Worm (Caenorhabditis elegans): ENCODE measurements around the gene srz-9.

srz-9 gene

DNA sequence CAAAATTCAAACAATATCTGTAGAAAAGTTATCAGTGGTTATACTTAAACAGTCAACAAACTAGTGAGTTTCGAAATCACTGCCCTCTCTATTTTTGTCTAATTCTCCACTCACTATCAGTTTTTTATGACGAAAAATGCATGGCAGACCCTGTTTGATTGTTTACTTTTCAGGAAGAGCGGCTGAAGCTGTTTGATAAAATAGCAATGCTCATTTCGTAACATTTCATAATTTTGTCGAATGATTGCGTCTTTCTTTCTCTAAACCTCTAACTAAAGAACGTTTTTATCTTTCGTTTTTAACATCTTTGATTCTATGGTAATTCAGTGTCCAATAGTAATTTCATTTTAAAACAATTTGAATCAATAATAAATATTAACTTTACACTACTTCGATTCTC, 15.4 kb downstream of the srz-9 start (continued):
- TF ChIP-seq F23B12.7 (tag; optimal IDR thresholded peaks at IDR 0.05; ENCODE audit: insufficient read depth) (peak; percentile 17), bed-1 (GFP tag; IDR thresholded peaks at IDR 0.05) (no peak), tbp1 (GFP tag; optimal IDR thresholded peaks at IDR 0.05) (peak; percentile 35), snpc-1.3 (tag; optimal IDR thresholded peaks at IDR 0.05; ENCODE audit: insufficient read depth) (no peak), hrde-1 (tag; optimal IDR thresholded peaks at IDR 0.05; ENCODE audit: borderline replicate concordance) (no peak), hsf-1 (GFP tag; IDR thresholded peaks at IDR 0.05) (no peak), sea-2 (GFP tag; IDR thresholded peaks at IDR 0.05) (no peak), madf-6 (GFP tag; IDR thresholded peaks at IDR 0.05) (no peak), nhr-90 (tag; optimal IDR thresholded peaks at IDR 0.05) (peak; percentile 46), F52B5.7 (tag; optimal IDR thresholded peaks at IDR 0.05) (no peak), chd-7 (tag; optimal IDR thresholded peaks at IDR 0.05) (no peak), xnd-1 (tag; optimal IDR thresholded peaks at IDR 0.05) (no peak), mxl-1 (tag; optimal IDR thresholded peaks at IDR 0.05) (no peak), C17E4.6 (GFP tag; IDR thresholded peaks at IDR 0.05) (no peak), T07F8.4 (tag; optimal IDR thresholded peaks at IDR 0.05) (no peak), attf-3 (GFP tag; conservative IDR thresholded peaks at IDR 0.05) (no peak), ekl-4 (GFP tag; IDR thresholded peaks at IDR 0.05) (no peak), madf-10 (tag; optimal IDR thresholded peaks at IDR 0.05) (no peak), dpl-1 (GFP tag; optimal IDR thresholded peaks at IDR 0.05) (no peak), D2030.7 (GFP tag; IDR thresholded peaks at IDR 0.05) (no peak), K12H6.12 (tag; optimal IDR thresholded peaks at IDR 0.05) (no peak), hlh-26 (GFP tag; conservative IDR thresholded peaks at IDR 0.05) (no peak), attf-6 (GFP tag; IDR thresholded peaks at IDR 0.05) (no peak), lin-54 (GFP tag; optimal IDR thresholded peaks at IDR 0.05) (no peak), lsy-27 (tag; optimal IDR thresholded peaks at IDR 0.05; ENCODE audit: borderline replicate concordance, insufficient read depth) (no peak), mel-28 (tag; optimal IDR thresholded peaks at IDR 0.05; ENCODE audit: borderline replicate concordance) (no peak), lin-40 (tag; optimal IDR thresholded peaks at IDR 0.05) (peak; percentile 2), ztf-25 (GFP tag; IDR thresholded peaks at IDR 0.05) (no peak), nfya-1 (tag; optimal IDR thresholded peaks at IDR 0.05; ENCODE audit: borderline replicate concordance, insufficient read depth) (no peak), gei-17 (GFP tag; optimal IDR thresholded peaks at IDR 0.05) (no peak), attf-5 (GFP tag; optimal IDR thresholded peaks at IDR 0.05) (peak; percentile 86), B0035.1 (tag; optimal IDR thresholded peaks at IDR 0.05) (no peak), aptf-2 (GFP tag; conservative IDR thresholded peaks at IDR 0.05) (no peak), dpff-1 (tag; optimal IDR thresholded peaks at IDR 0.05) (no peak), F37B4.10 (GFP tag; IDR thresholded peaks at IDR 0.05) (no peak), ceh-58 (GFP tag; IDR thresholded peaks at IDR 0.05) (no peak), nhr-179 (tag; optimal IDR thresholded peaks at IDR 0.05) (no peak), ztf-6 (GFP tag; IDR thresholded peaks at IDR 0.05) (no peak), nhr-80 (tag; optimal IDR thresholded peaks at IDR 0.05) (peak; percentile 97), nhr-120 (GFP tag; IDR thresholded peaks at IDR 0.05) (no peak), Y53G8AR.9 (GFP tag; conservative IDR thresholded peaks at IDR 0.05) (no peak), akir-1 (GFP tag; optimal IDR thresholded peaks at IDR 0.05) (no peak), unc-130 (GFP tag; optimal IDR thresholded peaks at IDR 0.05) (no peak), hmg-20 (GFP tag; IDR thresholded peaks at IDR 0.05) (no peak), lin-35 (GFP tag; optimal IDR thresholded peaks at IDR 0.05) (no peak), zim-3 (tag; optimal IDR thresholded peaks at IDR 0.05) (no peak), dox-1 (GFP tag; IDR thresholded peaks at IDR 0.05) (no peak; the same call in 1 of the 2 replicates), B0336.3 (GFP tag; IDR thresholded peaks at IDR 0.05) (no peak; the same call in 1 of the 2 replicates), repo-1 (tag; optimal IDR thresholded peaks at IDR 0.05) (no peak)
